Worm (Caenorhabditis elegans): ENCODE results near the gene cdh-1.

The cdh-1 gene

DNA sequence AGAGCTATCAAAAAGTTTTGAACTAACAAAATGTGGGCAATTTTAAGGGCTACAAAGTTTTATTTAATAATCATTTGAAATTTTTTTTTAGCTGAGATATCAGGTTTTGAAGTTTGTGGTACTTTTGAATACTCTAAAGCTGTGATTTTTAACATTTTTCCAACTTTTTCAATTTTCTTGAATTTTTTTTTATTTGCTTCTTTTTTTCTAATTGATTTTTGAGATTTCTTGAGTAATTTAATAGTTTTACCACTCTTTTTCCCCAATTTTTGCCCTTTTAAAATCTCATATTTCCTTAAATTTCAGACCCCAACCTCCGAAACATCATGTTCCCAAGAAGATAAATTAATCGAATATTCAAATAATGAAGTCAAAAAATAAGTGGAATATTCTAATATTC, at the start of gene cdh-1:
Gene cdh-1, plus strand, starts transcription at position 301 of the 400 bp plus-strand sequence.
- no peak for TF ChIP-seq hmbx-1 (tag; optimal IDR thresholded peaks at IDR 0.05)
- TF ChIP-seq ceh-36 (tag; optimal IDR thresholded peaks at IDR 0.05) = no peak
- no peak for TF ChIP-seq flt-1 (GFP tag; IDR thresholded peaks at IDR 0.05)
- TF ChIP-seq tra-4 (tag; optimal IDR thresholded peaks at IDR 0.05) = no peak
- no peak for TF ChIP-seq hmg-4 (GFP tag; optimal IDR thresholded peaks at IDR 0.05)

DNA sequence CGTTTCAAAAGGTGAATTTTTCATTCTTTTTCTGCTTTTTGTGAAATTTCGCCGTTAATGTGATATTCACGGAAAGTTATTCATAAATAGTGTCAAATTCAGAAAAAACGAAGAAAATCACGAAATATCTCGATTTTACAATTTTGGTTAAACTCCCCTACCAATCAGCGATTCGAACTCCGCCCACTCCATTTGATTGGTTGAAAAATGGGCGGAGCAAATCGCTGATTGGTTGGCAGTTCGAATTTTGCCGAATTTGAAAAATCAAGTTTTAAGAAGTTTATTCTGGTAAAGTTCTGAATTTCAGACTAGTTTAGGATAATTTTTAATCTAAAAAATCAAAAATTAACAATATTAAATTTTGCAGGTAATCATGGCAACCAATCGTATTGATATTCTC, 46.0 kb upstream of the cdh-1 start:
- no peak for TF ChIP-seq tra-4 (tag; optimal IDR thresholded peaks at IDR 0.05)
- no peak for TF ChIP-seq aly-1 (tag; optimal IDR thresholded peaks at IDR 0.05)
- TF ChIP-seq hmg-4 (GFP tag; optimal IDR thresholded peaks at IDR 0.05) = no peak
- no peak for TF ChIP-seq ama-1 (optimal IDR thresholded peaks at IDR 0.05)
- TF ChIP-seq F13C5.2 (tag; optimal IDR thresholded peaks at IDR 0.05) = no peak
- TF ChIP-seq hmbx-1 (tag; optimal IDR thresholded peaks at IDR 0.05) = no peak
- no peak for TF ChIP-seq ets-7 (tag; optimal IDR thresholded peaks at IDR 0.05)
- TF ChIP-seq tbx-37 (GFP tag; conservative IDR thresholded peaks at IDR 0.05) = no peak
- TF ChIP-seq ceh-13 (GFP tag; optimal IDR thresholded peaks at IDR 0.05) = no peak
- TF ChIP-seq ceh-36 (tag; optimal IDR thresholded peaks at IDR 0.05) = no peak
- no peak for TF ChIP-seq hnd-1 (tag; optimal IDR thresholded peaks at IDR 0.05)
- no peak for TF ChIP-seq B0310.2 (tag; optimal IDR thresholded peaks at IDR 0.05)

DNA sequence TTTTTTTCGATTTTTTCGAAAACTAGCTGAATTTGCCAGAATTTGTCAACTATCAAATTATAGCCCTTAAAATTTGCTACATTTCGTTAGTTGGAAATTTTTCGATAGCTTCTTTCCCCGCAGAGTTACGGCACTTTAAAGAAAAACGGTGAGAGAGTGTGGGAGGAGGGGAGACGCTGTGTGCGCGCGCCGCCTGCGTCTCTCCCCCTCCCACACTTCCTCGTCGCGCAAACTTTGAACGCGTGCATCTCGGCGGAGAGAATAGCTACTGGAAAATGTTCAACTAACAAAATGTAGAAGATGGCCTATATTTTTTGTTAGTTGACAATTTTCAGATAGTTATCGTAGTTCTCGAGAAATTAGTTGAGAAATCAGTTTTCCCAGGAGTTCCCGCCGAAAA, 44.1 kb upstream of the cdh-1 start:
- TF ChIP-seq hmg-4 (GFP tag; optimal IDR thresholded peaks at IDR 0.05) = no peak

ce11 chrIII:2868416-2868815, 42.3 kb upstream of the cdh-1 start:
- TF ChIP-seq hmbx-1 (tag; optimal IDR thresholded peaks at IDR 0.05) = no peak
- no peak for TF ChIP-seq ceh-13 (GFP tag; optimal IDR thresholded peaks at IDR 0.05)
- TF ChIP-seq pes-1 (GFP tag; IDR thresholded peaks at IDR 0.05) = no peak
- no peak for TF ChIP-seq hnd-1 (tag; optimal IDR thresholded peaks at IDR 0.05)

- TF ChIP-seq ceh-36 (tag; optimal IDR thresholded peaks at IDR 0.05) (no peak), sea-1 (GFP tag; conservative IDR thresholded peaks at IDR 0.05) (no peak), ama-1 (optimal IDR thresholded peaks at IDR 0.05) (no peak), pes-1 (GFP tag; IDR thresholded peaks at IDR 0.05) (no peak), ceh-13 (GFP tag; optimal IDR thresholded peaks at IDR 0.05) (no peak), tbx-11 (GFP tag; IDR thresholded peaks at IDR 0.05) (no peak), F13C5.2 (tag; optimal IDR thresholded peaks at IDR 0.05) (no peak), B0310.2 (tag; optimal IDR thresholded peaks at IDR 0.05) (no peak), ets-7 (tag; optimal IDR thresholded peaks at IDR 0.05) (no peak), scrt-1 (GFP tag; IDR thresholded peaks at IDR 0.05) (no peak), aly-1 (tag; optimal IDR thresholded peaks at IDR 0.05) (no peak), hnd-1 (tag; optimal IDR thresholded peaks at IDR 0.05) (no peak), hmg-4 (GFP tag; optimal IDR thresholded peaks at IDR 0.05) (no peak), tbx-37 (GFP tag; conservative IDR thresholded peaks at IDR 0.05) (no peak), hmbx-1 (tag; optimal IDR thresholded peaks at IDR 0.05) (no peak), tra-4 (tag; optimal IDR thresholded peaks at IDR 0.05) (no peak), flt-1 (GFP tag; IDR thresholded peaks at IDR 0.05) (no peak)
Observed at ce11 chrIII:2869033-2869432, 41.7 kb upstream of the cdh-1 start.

DNA sequence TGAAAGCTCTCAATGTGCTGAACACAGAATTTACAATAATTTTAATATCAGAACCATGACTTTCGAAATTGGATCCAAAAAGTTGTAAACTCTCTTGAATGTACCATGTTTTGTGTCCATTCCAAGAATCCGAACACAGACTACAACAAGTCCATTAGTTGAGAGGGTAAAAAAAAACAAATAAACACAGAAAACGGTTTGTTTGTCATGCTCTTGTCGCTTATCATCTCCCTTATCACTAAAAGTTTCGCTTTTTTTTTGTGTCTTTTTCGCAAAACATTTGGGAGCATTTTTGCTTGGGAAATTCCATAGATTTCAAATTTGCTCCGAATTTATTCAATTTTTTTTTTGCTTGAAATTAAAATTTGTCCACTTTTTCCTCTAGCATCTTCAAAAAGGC, 41.2 kb upstream of the cdh-1 start:
- TF ChIP-seq scrt-1 (GFP tag; IDR thresholded peaks at IDR 0.05) (no peak), F13C5.2 (tag; optimal IDR thresholded peaks at IDR 0.05) (no peak), tbx-11 (GFP tag; IDR thresholded peaks at IDR 0.05) (no peak), hmbx-1 (tag; optimal IDR thresholded peaks at IDR 0.05) (no peak), tbx-37 (GFP tag; conservative IDR thresholded peaks at IDR 0.05) (no peak), B0310.2 (tag; optimal IDR thresholded peaks at IDR 0.05) (no peak), aly-1 (tag; optimal IDR thresholded peaks at IDR 0.05) (no peak), sea-1 (GFP tag; conservative IDR thresholded peaks at IDR 0.05) (no peak), flt-1 (GFP tag; IDR thresholded peaks at IDR 0.05) (no peak), hmg-4 (GFP tag; optimal IDR thresholded peaks at IDR 0.05) (no peak)

- TF ChIP-seq aly-1 (tag; optimal IDR thresholded peaks at IDR 0.05) (no peak), hnd-1 (tag; optimal IDR thresholded peaks at IDR 0.05) (no peak), ceh-13 (GFP tag; optimal IDR thresholded peaks at IDR 0.05) (no peak), hmbx-1 (tag; optimal IDR thresholded peaks at IDR 0.05) (no peak), ama-1 (optimal IDR thresholded peaks at IDR 0.05) (no peak), hmg-4 (GFP tag; optimal IDR thresholded peaks at IDR 0.05) (no peak), tbx-11 (GFP tag; IDR thresholded peaks at IDR 0.05) (no peak), sea-1 (GFP tag; conservative IDR thresholded peaks at IDR 0.05) (no peak), flt-1 (GFP tag; IDR thresholded peaks at IDR 0.05) (no peak), scrt-1 (GFP tag; IDR thresholded peaks at IDR 0.05) (no peak), pes-1 (GFP tag; IDR thresholded peaks at IDR 0.05) (no peak), F13C5.2 (tag; optimal IDR thresholded peaks at IDR 0.05) (no peak), tbx-37 (GFP tag; conservative IDR thresholded peaks at IDR 0.05) (no peak), ceh-36 (tag; optimal IDR thresholded peaks at IDR 0.05) (no peak), ets-7 (tag; optimal IDR thresholded peaks at IDR 0.05) (no peak), B0310.2 (tag; optimal IDR thresholded peaks at IDR 0.05) (no peak), tra-4 (tag; optimal IDR thresholded peaks at IDR 0.05) (no peak)
Observed at ce11 chrIII:2870228-2870627, 40.5 kb upstream of the cdh-1 start.

DNA sequence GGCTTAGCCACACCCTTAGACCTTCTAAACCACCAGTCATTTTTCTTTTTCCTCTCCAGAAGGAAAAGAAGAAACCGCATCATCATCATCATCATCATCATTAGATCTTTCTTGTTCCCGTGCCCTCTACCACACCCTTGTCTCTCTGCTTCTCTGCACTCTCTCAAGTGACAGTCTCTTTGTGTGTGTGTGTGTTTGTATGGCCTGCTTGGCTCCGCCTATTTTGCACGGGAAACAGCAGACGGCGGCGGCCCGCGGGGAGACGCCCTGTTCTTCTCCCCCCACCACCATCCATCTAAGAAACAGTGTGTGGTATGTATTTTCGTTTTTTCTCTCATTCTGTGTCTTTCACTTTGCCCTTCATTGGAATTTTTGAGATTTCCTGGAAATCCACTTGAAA, 38.9 kb upstream of the cdh-1 start:
- TF ChIP-seq hmbx-1 (tag; optimal IDR thresholded peaks at IDR 0.05) = no peak
- TF ChIP-seq hmg-4 (GFP tag; optimal IDR thresholded peaks at IDR 0.05) = peak; percentile 9
- TF ChIP-seq ets-7 (tag; optimal IDR thresholded peaks at IDR 0.05) = no peak
- no peak for TF ChIP-seq flt-1 (GFP tag; IDR thresholded peaks at IDR 0.05)
- TF ChIP-seq B0310.2 (tag; optimal IDR thresholded peaks at IDR 0.05) = no peak

All from whole organism, early embryonic.